ENCODE assay signal across 3 worm cellular contexts in genomic region chrV:1003826-1004225, ce11.
TF ChIP-seq lines count a peak whose summit lies in the region.

No protein-coding gene starts in this region.

TF ChIP-seq in whole organism, L1 larva, 84 proteins besides CTCF, POLR2A, EP300 and RAD21 (continued from another document and continues in another):
- TF ChIP-seq efl-1 (optimal IDR thresholded peaks at IDR 0.05; lab: Kevin White, UChicago) (peak; percentile 64 to 74), efl-1 (GFP tag; optimal IDR thresholded peaks at IDR 0.05 in 1 of 2; lab: Kevin White, UChicago) (peak; percentile 59 to 62), lin-14 (GFP tag; optimal IDR thresholded peaks at IDR 0.05; lab: Kevin White, UChicago) (no peak), mab-9 (GFP tag; IDR thresholded peaks at IDR 0.05; lab: Robert Waterston, UW) (peak; percentile 76), nhr-12 (tag; optimal IDR thresholded peaks at IDR 0.05; lab: Kevin White, UChicago) (no peak), nhr-85 (tag; lab: Kevin White, UChicago) (peak; percentile 94), C34B4.2 (tag; optimal IDR thresholded peaks at IDR 0.05; lab: Kevin White, UChicago) (no peak), nhr-47 (tag; optimal IDR thresholded peaks at IDR 0.05; lab: Kevin White, UChicago) (peak; percentile 93), zag-1 (tag; optimal IDR thresholded peaks at IDR 0.05; lab: Kevin White, UChicago) (no peak), sptf-1 (tag; optimal IDR thresholded peaks at IDR 0.05; lab: Kevin White, UChicago) (no peak), ets-5 (GFP tag; IDR thresholded peaks at IDR 0.05; lab: Robert Waterston, UW) (no peak), lin-35 (GFP tag; optimal IDR thresholded peaks at IDR 0.05; lab: Kevin White, UChicago) (peak; percentile 71 to 74), nhr-11 (tag; optimal IDR thresholded peaks at IDR 0.05; lab: Kevin White, UChicago) (no peak), ceh-8 (GFP tag; optimal IDR thresholded peaks at IDR 0.05; lab: Kevin White, UChicago) (peak; percentile 26), fkh-8 (tag; optimal IDR thresholded peaks at IDR 0.05; lab: Kevin White, UChicago) (peak; percentile 92), skn-1 (tag; optimal IDR thresholded peaks at IDR 0.05; lab: Kevin White, UChicago) (no peak), unc-30 (tag; optimal IDR thresholded peaks at IDR 0.05; lab: Kevin White, UChicago) (no peak), efl-3 (GFP tag; optimal IDR thresholded peaks at IDR 0.05; lab: Kevin White, UChicago) (peak; percentile 49), aly-2 (tag; optimal IDR thresholded peaks at IDR 0.05; lab: Kevin White, UChicago) (no peak), lsy-2 (tag; optimal IDR thresholded peaks at IDR 0.05; lab: Kevin White, UChicago) (peak; percentile 64 to 82), zip-4 (GFP tag; optimal IDR thresholded peaks at IDR 0.05; lab: Kevin White, UChicago) (peak; percentile 13), isw-1 (GFP tag; IDR thresholded peaks at IDR 0.05; lab: Robert Waterston, UW) (peak; percentile 84), egl-13 (tag; optimal IDR thresholded peaks at IDR 0.05; lab: Kevin White, UChicago) (peak; percentile 81), snu-23 (GFP tag; optimal IDR thresholded peaks at IDR 0.05; lab: Kevin White, UChicago) (peak; percentile 88), hlh-17 (GFP tag; optimal IDR thresholded peaks at IDR 0.05; lab: Kevin White, UChicago; ENCODE audit: borderline replicate concordance) (no peak), blmp-1 (tag; optimal IDR thresholded peaks at IDR 0.05; lab: Kevin White, UChicago) (peak; percentile 18), egl-27 (tag; optimal IDR thresholded peaks at IDR 0.05; lab: Kevin White, UChicago) (no peak), ztf-11 (tag; optimal IDR thresholded peaks at IDR 0.05; lab: Kevin White, UChicago) (peak in 1 of 2 experiments; percentile 99), nhr-90 (tag; optimal IDR thresholded peaks at IDR 0.05; lab: Kevin White, UChicago; ENCODE audit: poor library complexity) (peak; percentile 95), nhr-84 (tag; optimal IDR thresholded peaks at IDR 0.05; lab: Kevin White, UChicago) (no peak), dpl-1 (GFP tag; optimal IDR thresholded peaks at IDR 0.05; lab: Kevin White, UChicago) (peak; percentile 48 to 61 (median 54)), mep-1 (tag; optimal IDR thresholded peaks at IDR 0.05; lab: Kevin White, UChicago) (peak; percentile 57), fos-1 (tag; optimal IDR thresholded peaks at IDR 0.05; lab: Kevin White, UChicago) (peak; percentile 36), ceh-63 (GFP tag; optimal IDR thresholded peaks at IDR 0.05; lab: Kevin White, UChicago) (peak; percentile 62), nhr-19 (GFP tag; conservative IDR thresholded peaks at IDR 0.05; lab: Robert Waterston, UW) (peak; percentile 67), pax-3 (tag; optimal IDR thresholded peaks at IDR 0.05; lab: Kevin White, UChicago) (peak; percentile 96), ztf-4 (tag; optimal IDR thresholded peaks at IDR 0.05; lab: Kevin White, UChicago) (no peak), xbp-1 (tag; optimal IDR thresholded peaks at IDR 0.05; lab: Kevin White, UChicago) (peak; percentile 78), jun-1 (tag; optimal IDR thresholded peaks at IDR 0.05; lab: Kevin White, UChicago) (no peak), fkh-10 (GFP tag; optimal IDR thresholded peaks at IDR 0.05; lab: Kevin White, UChicago) (peak; percentile 20), alr-1 (tag; optimal IDR thresholded peaks at IDR 0.05; lab: Kevin White, UChicago; ENCODE audit: borderline replicate concordance) (no peak), tlp-1 (tag; optimal IDR thresholded peaks at IDR 0.05; lab: Kevin White, UChicago) (no peak), elt-2 (tag; optimal IDR thresholded peaks at IDR 0.05; lab: Kevin White, UChicago) (peak; percentile 59), C04F5.9 (tag; optimal IDR thresholded peaks at IDR 0.05; lab: Kevin White, UChicago) (peak; percentile 75)

TF ChIP-seq in whole organism, L3 larva, 47 proteins besides CTCF, POLR2A, EP300 and RAD21 (continued from another document):
- TF ChIP-seq elt-3 (tag; optimal IDR thresholded peaks at IDR 0.05; lab: Kevin White, UChicago) (no peak), hmg-11 (tag; optimal IDR thresholded peaks at IDR 0.05; lab: Kevin White, UChicago) (peak; percentile 53), nhr-28 (tag; optimal IDR thresholded peaks at IDR 0.05; lab: Kevin White, UChicago) (no peak), ztf-4 (tag; optimal IDR thresholded peaks at IDR 0.05; lab: Kevin White, UChicago) (no peak), fkh-2 (tag; optimal IDR thresholded peaks at IDR 0.05; lab: Kevin White, UChicago) (no peak), pha-4 (tag; optimal IDR thresholded peaks at IDR 0.05; lab: Kevin White, UChicago) (peak; percentile 82), snpc-4 (tag; optimal IDR thresholded peaks at IDR 0.05; lab: Kevin White, UChicago) (no peak), nhr-76 (tag; optimal IDR thresholded peaks at IDR 0.05; lab: Kevin White, UChicago) (no peak), ceh-16 (tag; optimal IDR thresholded peaks at IDR 0.05; lab: Kevin White, UChicago) (no peak), nhr-43 (tag; optimal IDR thresholded peaks at IDR 0.05; lab: Kevin White, UChicago; ENCODE audit: poor library complexity, severe bottlenecking) (no peak), elt-1 (tag; optimal IDR thresholded peaks at IDR 0.05; lab: Kevin White, UChicago) (no peak), egl-5 (tag; optimal IDR thresholded peaks at IDR 0.05; lab: Kevin White, UChicago) (no peak), tbx-2 (tag; optimal IDR thresholded peaks at IDR 0.05; lab: Kevin White, UChicago) (no peak), ztf-11 (tag; optimal IDR thresholded peaks at IDR 0.05; lab: Kevin White, UChicago) (no peak), nfya-1 (tag; optimal IDR thresholded peaks at IDR 0.05; lab: Kevin White, UChicago; ENCODE audit: insufficient read depth) (peak; percentile 65), lin-15B (tag; optimal IDR thresholded peaks at IDR 0.05; lab: Kevin White, UChicago) (peak; percentile 74), unc-62 (GFP tag; optimal IDR thresholded peaks at IDR 0.05; lab: Kevin White, UChicago) (no peak), eor-1 (tag; optimal IDR thresholded peaks at IDR 0.05; lab: Kevin White, UChicago) (no peak), nhr-23 (tag; optimal IDR thresholded peaks at IDR 0.05; lab: Kevin White, UChicago) (peak; percentile 42), fkh-10 (GFP tag; optimal IDR thresholded peaks at IDR 0.05; lab: Kevin White, UChicago) (peak; percentile 3), egl-27 (tag; optimal IDR thresholded peaks at IDR 0.05; lab: Kevin White, UChicago) (no peak), ceh-28 (tag; optimal IDR thresholded peaks at IDR 0.05; lab: Kevin White, UChicago) (peak; percentile 16), lin-39 (tag; optimal IDR thresholded peaks at IDR 0.05; lab: Kevin White, UChicago) (no peak), nhr-12 (tag; optimal IDR thresholded peaks at IDR 0.05; lab: Kevin White, UChicago) (no peak), mml-1 (tag; optimal IDR thresholded peaks at IDR 0.05; lab: Kevin White, UChicago) (no peak), sea-2 (GFP tag; optimal IDR thresholded peaks at IDR 0.05; lab: Kevin White, UChicago) (no peak)

TF ChIP-seq in whole organism, young adult, 124 proteins besides CTCF, POLR2A, EP300 and RAD21 (continued from another document):
- peak; percentile 68; the same call in 1 of the 2 replicates for TF ChIP-seq bed-2 (GFP tag; IDR thresholded peaks at IDR 0.05; lab: Robert Waterston, UW)
- TF ChIP-seq F39B2.1 (GFP tag; IDR thresholded peaks at IDR 0.05; lab: Robert Waterston, UW): no peak
- TF ChIP-seq Y53G8AR.9 (GFP tag; conservative IDR thresholded peaks at IDR 0.05; lab: Robert Waterston, UW): no peak
- TF ChIP-seq Y67H2A.10 (GFP tag; conservative IDR thresholded peaks at IDR 0.05; lab: Robert Waterston, UW): no peak
- TF ChIP-seq F49E8.2 (tag; optimal IDR thresholded peaks at IDR 0.05; lab: Kevin White, UChicago; ENCODE audit: insufficient read depth): peak; percentile 10
- peak; percentile 7 for TF ChIP-seq lsl-1 (GFP tag; optimal IDR thresholded peaks at IDR 0.05; lab: Kevin White, UChicago)
- TF ChIP-seq madf-10 (tag; optimal IDR thresholded peaks at IDR 0.05; lab: Kevin White, UChicago): peak; percentile 43
TF ChIP-seq in whole organism, young adult: peak in this region for 27.
